Fruit fly (Drosophila melanogaster) whole organism, prepupa: Measurements from ENCODE around the gene Inx7.

Source experiments
- Blimp-1 ChIP-seq: fragments of 200-800 bp; sonication (Bioruptor generic); optimal IDR thresholded peaks from 3 replicates; lab custom pipeline; 2017; ENCODE audit warnings: missing biosample characterization, missing genetic modification characterization, mild to moderate bottlenecking, moderate library complexity, missing genetic modification reagents
- CG10669 ChIP-seq: fragments of 200-800 bp; sonication (Bioruptor generic); optimal IDR thresholded peaks from 3 replicates; lab custom pipeline; 2018; ENCODE audit warnings: missing biosample characterization, mild to moderate bottlenecking, missing genetic modification characterization, moderate library complexity
- CG11294 ChIP-seq: fragments of 200-800 bp; sonication (Bioruptor generic); IDR thresholded peaks from 2 replicates; pipeline ENCODE4 v1.3.6; 2022; ENCODE audit warnings: missing biosample characterization, missing genetic modification characterization
- CG11902 ChIP-seq: fragments of 200-800 bp; sonication (Bioruptor generic); optimal IDR thresholded peaks from 3 replicates; lab custom pipeline; 2016; ENCODE audit warnings: missing biosample characterization, missing genetic modification characterization
- CG15336 ChIP-seq: fragments of 200-800 bp; sonication (Bioruptor generic); IDR thresholded peaks from 2 replicates; pipeline ENCODE4 v1.3.6; 2022; ENCODE audit warnings: missing biosample characterization, missing genetic modification characterization
- CG1621 ChIP-seq: fragments of 200-800 bp; sonication (Bioruptor generic); optimal IDR thresholded peaks from 3 replicates; lab custom pipeline; 2018; ENCODE audit warnings: missing biosample characterization, mild to moderate bottlenecking, missing genetic modification characterization
- CG16779 ChIP-seq: fragments of 200-800 bp; sonication (Bioruptor generic); optimal IDR thresholded peaks from 3 replicates; lab custom pipeline; 2017; ENCODE audit warnings: missing biosample characterization, mild to moderate bottlenecking, missing genetic modification characterization
- CG3032 ChIP-seq: fragments of 200-800 bp; optimal IDR thresholded peaks from 2 replicates; lab custom pipeline; 2019; ENCODE audit warnings: missing biosample characterization, mild to moderate bottlenecking, missing genetic modification characterization, moderate library complexity
- CG31627 ChIP-seq: fragments of 200-800 bp; sonication (Bioruptor generic); optimal IDR thresholded peaks from 3 replicates; lab custom pipeline; 2016; ENCODE audit warnings: missing biosample characterization, missing genetic modification characterization
- CG34406 ChIP-seq: fragments of 200-800 bp; sonication (Bioruptor generic); optimal IDR thresholded peaks from 3 replicates; lab custom pipeline; 2016; ENCODE audit warnings: missing biosample characterization, missing genetic modification characterization
- CG3919 ChIP-seq: fragments of 200-800 bp; sonication (Bioruptor generic); optimal IDR thresholded peaks from 3 replicates; lab custom pipeline; 2016; ENCODE audit warnings: missing biosample characterization, missing genetic modification characterization
- CG4318 ChIP-seq: fragments of 200-800 bp; sonication (Bioruptor generic); optimal IDR thresholded peaks from 3 replicates; lab custom pipeline; 2017; ENCODE audit warnings: missing biosample characterization, mild to moderate bottlenecking, missing genetic modification characterization
- CG6163 ChIP-seq: fragments of 200-800 bp; sonication (Bioruptor generic); IDR thresholded peaks from 3 replicates; pipeline ENCODE4 v1.3.6; 2022; ENCODE audit warnings: missing biosample characterization, missing genetic modification characterization
- CG6792 ChIP-seq: fragments of 200-800 bp; sonication (Bioruptor generic); optimal IDR thresholded peaks from 3 replicates; lab custom pipeline; 2016; ENCODE audit warnings: missing biosample characterization, missing genetic modification characterization
- CG6854 ChIP-seq: fragments of 200-800 bp; sonication (Bioruptor generic); optimal IDR thresholded peaks from 2 replicates; lab custom pipeline; 2017; ENCODE audit warnings: missing biosample characterization, mild to moderate bottlenecking, missing genetic modification characterization
- CG7368 ChIP-seq: fragments of 200-800 bp; sonication (Bioruptor generic); optimal IDR thresholded peaks from 3 replicates; lab custom pipeline; 2016; ENCODE audit warnings: missing biosample characterization, missing genetic modification characterization
- CG8119 ChIP-seq: fragments of 200-800 bp; sonication (Bioruptor generic); IDR thresholded peaks from 3 replicates; pipeline ENCODE4 v1.3.6; 2022; ENCODE audit warnings: missing biosample characterization, missing genetic modification characterization
- CG8319 ChIP-seq: fragments of 200-800 bp; sonication (Bioruptor generic); optimal IDR thresholded peaks from 3 replicates; lab custom pipeline; 2016; ENCODE audit warnings: missing biosample characterization, missing genetic modification characterization
- CG9139 ChIP-seq: fragments of 200-800 bp; sonication (Bioruptor generic); optimal IDR thresholded peaks from 3 replicates; lab custom pipeline; 2017; ENCODE audit warnings: missing biosample characterization, mild to moderate bottlenecking, missing genetic modification characterization
- Eip75B ChIP-seq: fragments of 200-800 bp; sonication (Bioruptor generic); optimal IDR thresholded peaks from 3 replicates; lab custom pipeline; 2016; ENCODE audit warnings: missing biosample characterization, missing genetic modification characterization
- Eip93F ChIP-seq: fragments of 200-800 bp; sonication (Bioruptor generic); optimal IDR thresholded peaks from 2 replicates; lab custom pipeline; 2016; ENCODE audit warnings: missing biosample characterization, mild to moderate bottlenecking, missing genetic modification characterization
- Ets21C ChIP-seq: fragments of 200-800 bp; sonication (Bioruptor generic); optimal IDR thresholded peaks from 3 replicates; lab custom pipeline; 2016; ENCODE audit warnings: missing biosample characterization, missing genetic modification characterization
- Ets96B ChIP-seq: fragments of 200-800 bp; optimal IDR thresholded peaks from 2 replicates; lab custom pipeline; 2019; ENCODE audit warnings: missing biosample characterization, mild to moderate bottlenecking, missing genetic modification characterization, moderate library complexity
- Gug ChIP-seq: fragments of 200-800 bp; sonication (Bioruptor generic); IDR thresholded peaks from 2 replicates; pipeline ENCODE4 v1.3.6; 2022; ENCODE audit warnings: missing biosample characterization, missing genetic modification characterization
- Hr38 ChIP-seq: sonication (Bioruptor generic); optimal IDR thresholded peaks from 2 replicates; lab custom pipeline; 2016; ENCODE audit warnings: missing biosample characterization, missing genetic modification characterization
- Hr39 ChIP-seq: fragments of 200-800 bp; sonication (Bioruptor generic); optimal IDR thresholded peaks from 2 replicates; lab custom pipeline; 2016; ENCODE audit warnings: missing biosample characterization, missing genetic modification characterization
- Hr4 ChIP-seq: fragments of 200-800 bp; sonication (Bioruptor generic); optimal IDR thresholded peaks from 3 replicates; lab custom pipeline; 2016; ENCODE audit warnings: missing biosample characterization, missing genetic modification characterization
- Lpt ChIP-seq: fragments of 200-800 bp; sonication (Bioruptor generic); optimal IDR thresholded peaks from 3 replicates; lab custom pipeline; 2016; ENCODE audit warnings: missing biosample characterization, missing genetic modification characterization
- Met ChIP-seq: fragments of 200-800 bp; sonication (Bioruptor generic); optimal IDR thresholded peaks from 3 replicates; lab custom pipeline; 2016; ENCODE audit warnings: missing biosample characterization, missing genetic modification characterization
- OdsH ChIP-seq: fragments of 200-800 bp; sonication (Bioruptor generic); optimal IDR thresholded peaks from 3 replicates; lab custom pipeline; 2016; ENCODE audit warnings: missing biosample characterization, missing genetic modification characterization
- Smox ChIP-seq: fragments of 200-800 bp; sonication (Bioruptor generic); optimal IDR thresholded peaks from 3 replicates; lab custom pipeline; 2016; ENCODE audit warnings: missing biosample characterization, missing genetic modification characterization
- Sox102F ChIP-seq: fragments of 200-800 bp; sonication (Bioruptor generic); optimal IDR thresholded peaks from 2 replicates; lab custom pipeline; 2016; ENCODE audit warnings: missing biosample characterization, mild to moderate bottlenecking, missing genetic modification characterization
- Sox14 ChIP-seq: fragments of 200-800 bp; sonication (Bioruptor generic); optimal IDR thresholded peaks from 3 replicates; lab custom pipeline; 2016; ENCODE audit warnings: missing biosample characterization, missing genetic modification characterization
- Sox15 ChIP-seq: fragments of 200-800 bp; sonication (Bioruptor generic); optimal IDR thresholded peaks from 3 replicates; lab custom pipeline; 2016; ENCODE audit warnings: missing biosample characterization, missing genetic modification characterization
- achi ChIP-seq: fragments of 200-800 bp; sonication (Bioruptor generic); optimal IDR thresholded peaks from 3 replicates; lab custom pipeline; 2016; ENCODE audit warnings: missing biosample characterization, missing genetic modification characterization
- acj6 ChIP-seq: fragments of 200-800 bp; sonication (Bioruptor generic); optimal IDR thresholded peaks from 3 replicates; lab custom pipeline; 2016; ENCODE audit warnings: missing biosample characterization, missing genetic modification characterization
- cyc ChIP-seq: fragments of 200-800 bp; sonication (Bioruptor generic); optimal IDR thresholded peaks from 3 replicates; lab custom pipeline; 2016; ENCODE audit warnings: missing biosample characterization, missing genetic modification characterization
- dac ChIP-seq: fragments of 200-800 bp; sonication (Bioruptor generic); optimal IDR thresholded peaks from 2 replicates; lab custom pipeline; 2017; ENCODE audit warnings: missing biosample characterization, mild to moderate bottlenecking, missing genetic modification characterization
- dsx ChIP-seq: fragments of 200-800 bp; optimal IDR thresholded peaks from 3 replicates; lab custom pipeline; 2019; ENCODE audit warnings: missing biosample characterization, mild to moderate bottlenecking, missing genetic modification characterization, moderate library complexity; ENCODE audit not compliant: poor library complexity, severe bottlenecking
- eg ChIP-seq: fragments of 200-800 bp; sonication (Bioruptor generic); IDR thresholded peaks from 3 replicates; pipeline ENCODE4 v1.3.6; 2022; ENCODE audit warnings: missing biosample characterization, missing genetic modification characterization
- esn ChIP-seq: fragments of 200-800 bp; sonication (Bioruptor generic); optimal IDR thresholded peaks from 2 replicates; lab custom pipeline; 2016; ENCODE audit warnings: missing biosample characterization, mild to moderate bottlenecking, missing genetic modification characterization, moderate library complexity
- fd59A ChIP-seq: fragments of 200-800 bp; sonication (Bioruptor generic); optimal IDR thresholded peaks from 2 replicates; lab custom pipeline; 2017; ENCODE audit warnings: missing biosample characterization, mild to moderate bottlenecking, missing genetic modification characterization, missing genetic modification reagents
- fkh ChIP-seq: fragments of 200-800 bp; sonication (Bioruptor generic); optimal IDR thresholded peaks from 3 replicates; lab custom pipeline; 2017; ENCODE audit warnings: missing biosample characterization, mild to moderate bottlenecking, missing genetic modification characterization, moderate library complexity
- lz ChIP-seq: fragments of 200-800 bp; sonication (Bioruptor generic); optimal IDR thresholded peaks from 3 replicates; lab custom pipeline; 2016; ENCODE audit warnings: missing biosample characterization, missing genetic modification characterization
- net ChIP-seq: fragments of 200-800 bp; sonication (Bioruptor generic); optimal IDR thresholded peaks from 3 replicates; lab custom pipeline; 2016; ENCODE audit warnings: missing biosample characterization, missing genetic modification characterization
- salr ChIP-seq, 2 experiments: fragments of 200-800 bp; sonication (Bioruptor generic); optimal IDR thresholded peaks; 3 replicates each; lab custom pipeline; 2016 to 2018; ENCODE audit warnings: missing biosample characterization in 2 of 2, missing genetic modification characterization in 2 of 2, mild to moderate bottlenecking in 1 of 2
- spab ChIP-seq: fragments of 200-800 bp; sonication (Bioruptor generic); optimal IDR thresholded peaks from 2 replicates; lab custom pipeline; 2017; ENCODE audit warnings: missing biosample characterization, mild to moderate bottlenecking, missing genetic modification characterization, missing genetic modification reagents
- ss ChIP-seq, 2 experiments: fragments of 200-800 bp; sonication (Bioruptor generic); optimal IDR thresholded peaks; 2 replicates in 1 of 2; 3 replicates in 1 of 2; lab custom pipeline; 2017 to 2018; ENCODE audit warnings: mild to moderate bottlenecking in 2 of 2, missing biosample characterization in 2 of 2, missing genetic modification characterization in 2 of 2, moderate library complexity in 1 of 2
- topi ChIP-seq: fragments of 200-800 bp; sonication (Bioruptor generic); optimal IDR thresholded peaks from 3 replicates; lab custom pipeline; 2016; ENCODE audit warnings: missing biosample characterization, missing genetic modification characterization
- vri ChIP-seq: fragments of 200-800 bp; sonication (Bioruptor generic); optimal IDR thresholded peaks from 3 replicates; lab custom pipeline; 2016; ENCODE audit warnings: missing biosample characterization, mild to moderate bottlenecking, missing genetic modification characterization

Gene Inx7

dm6 chrX:6997653-6998491 is 4.5 kb upstream of the Inx7 start:
- TF ChIP-seq CG6854 (GFP tag; lab: Kevin White, UChicago) (peak; percentile 5), Sox102F (GFP tag; lab: Kevin White, UChicago) (peak; percentile 77), CG7368 (GFP tag; lab: Kevin White, UChicago) (peak; percentile 69), vri (GFP tag; lab: Kevin White, UChicago) (peak; percentile 18), CG15336 (peak; percentile 89), ss (GFP tag; optimal IDR thresholded peaks at IDR 0.05; lab: Kevin White, UChicago) (peak; percentile 43 to 79), cyc (GFP tag; lab: Kevin White, UChicago) (peak; percentile 90), Hr38 (no peak), net (GFP tag; lab: Kevin White, UChicago) (peak; percentile 86), CG1621 (tag; lab: Kevin White, UChicago) (peak; percentile 82), CG10669 (GFP tag; lab: Kevin White, UChicago) (peak; percentile 89), CG31627 (GFP tag; lab: Kevin White, UChicago) (peak; percentile 85), CG11902 (GFP tag; lab: Kevin White, UChicago) (peak; percentile 81), CG9139 (GFP tag; lab: Kevin White, UChicago) (peak; percentile 38), CG6792 (GFP tag; lab: Kevin White, UChicago) (peak; percentile 84), acj6 (GFP tag; lab: Kevin White, UChicago) (peak; percentile 88), Smox (GFP tag; lab: Kevin White, UChicago) (peak; percentile 92), dsx (GFP tag; lab: Kevin White, UChicago) (peak; percentile 82), lz (GFP tag; lab: Kevin White, UChicago) (peak; percentile 88), Hr4 (GFP tag; lab: Kevin White, UChicago) (peak; percentile 74), topi (peak; percentile 91), CG8319 (GFP tag; lab: Kevin White, UChicago) (peak; percentile 73), CG11294 (GFP tag; lab: Robert Waterston, UW) (peak; percentile 56; the same call in 1 of the 2 replicates), fd59A (GFP tag; lab: Kevin White, UChicago) (peak; percentile 88), CG4318 (GFP tag; lab: Kevin White, UChicago) (peak; percentile 74), Hr39 (peak; percentile 89), eg (GFP tag; lab: Robert Waterston, UW) (peak; percentile 77), Sox14 (peak; percentile 86), fkh (GFP tag; lab: Kevin White, UChicago) (no peak), Eip75B (GFP tag; lab: Kevin White, UChicago) (peak; percentile 76), CG3919 (peak; percentile 85), Met (GFP tag; lab: Kevin White, UChicago) (peak; percentile 88), CG8119 (peak; percentile 79), OdsH (peak; percentile 90), CG6163 (peak; percentile 83), dac (GFP tag; lab: Kevin White, UChicago) (peak; percentile 72), Eip93F (GFP tag; lab: Kevin White, UChicago) (peak; percentile 28), Blimp-1 (GFP tag; lab: Kevin White, UChicago) (peak; percentile 20), esn (GFP tag; lab: Kevin White, UChicago) (peak; percentile 87), CG16779 (tag; lab: Kevin White, UChicago) (peak; percentile 55), Lpt (GFP tag; lab: Kevin White, UChicago) (peak; percentile 46), achi (peak; percentile 87), Gug (GFP tag; lab: Robert Waterston, UW) (peak; percentile 71), spab (GFP tag; lab: Kevin White, UChicago) (peak; percentile 81), Sox15 (GFP tag; lab: Kevin White, UChicago) (peak; percentile 84), Ets96B (tag; lab: Kevin White, UChicago) (peak; percentile 90), CG3032 (tag; lab: Kevin White, UChicago) (peak; percentile 91), Ets21C (peak; percentile 86), CG34406 (GFP tag; lab: Kevin White, UChicago) (peak; percentile 82), salr (GFP tag; optimal IDR thresholded peaks at IDR 0.05; lab: Kevin White, UChicago) (peak; percentile 79 to 88)
